Worm (Caenorhabditis elegans) whole organism, late embryonic: ENCODE measurements around the gene mct-5.

Experiments used
- C08G9.2 ChIP-seq: sonication (generic microtip); optimal IDR thresholded peaks from 2 replicates; lab custom pipeline; 2016; ENCODE audit warnings: mild to moderate bottlenecking, missing genetic modification characterization, moderate library complexity, missing compliant biosample characterization
- F13H6.1 ChIP-seq: sonication (generic microtip); optimal IDR thresholded peaks from 2 replicates; lab custom pipeline; 2016; ENCODE audit warnings: missing genetic modification characterization, missing compliant biosample characterization
- K02D7.2 ChIP-seq: sonication (generic microtip); optimal IDR thresholded peaks from 2 replicates; lab custom pipeline; 2017; ENCODE audit warnings: mild to moderate bottlenecking, missing genetic modification characterization, missing compliant biosample characterization
- K09A11.1 ChIP-seq: sonication (generic microtip); optimal IDR thresholded peaks from 2 replicates; lab custom pipeline; 2017; ENCODE audit warnings: antibody characterized with exemption, mild to moderate bottlenecking, missing genetic modification characterization, missing compliant biosample characterization; ENCODE audit not compliant: insufficient read depth
- Y22D7AL.16 ChIP-seq: sonication (generic microtip); optimal IDR thresholded peaks from 2 replicates; lab custom pipeline; 2016; ENCODE audit warnings: missing genetic modification characterization, missing compliant biosample characterization
- ama-1 ChIP-seq: fragments of 150-350 bp; optimal IDR thresholded peaks from 2 replicates; lab custom pipeline; 2014
- ceh-14 ChIP-seq: sonication (generic microtip); optimal IDR thresholded peaks from 2 replicates; lab custom pipeline; 2016; ENCODE audit warnings: missing genotype, missing genetic modification characterization, missing compliant biosample characterization
- ceh-18 ChIP-seq: sonication (generic microtip); optimal IDR thresholded peaks from 2 replicates; lab custom pipeline; 2016; ENCODE audit warnings: missing genetic modification characterization, missing compliant biosample characterization
- ceh-19 ChIP-seq: fragments of 200-800 bp; sonication (Bioruptor generic); optimal IDR thresholded peaks from 2 replicates; lab custom pipeline; 2018; ENCODE audit warnings: mild to moderate bottlenecking, missing genetic modification characterization, missing compliant biosample characterization
- ceh-22 ChIP-seq: sonication (generic microtip); optimal IDR thresholded peaks from 2 replicates; lab custom pipeline; 2017; ENCODE audit warnings: missing biosample characterization, missing genetic modification characterization
- ceh-24 ChIP-seq: sonication (generic microtip); optimal IDR thresholded peaks from 2 replicates; lab custom pipeline; 2016; ENCODE audit warnings: mild to moderate bottlenecking, missing genetic modification characterization, missing compliant biosample characterization
- ceh-31 ChIP-seq: sonication (generic microtip); optimal IDR thresholded peaks from 2 replicates; lab custom pipeline; 2016; ENCODE audit warnings: missing genetic modification characterization, missing compliant biosample characterization
- ceh-34 ChIP-seq: sonication (generic microtip); optimal IDR thresholded peaks from 2 replicates; lab custom pipeline; 2016; ENCODE audit warnings: mild to moderate bottlenecking, missing genetic modification characterization, missing compliant biosample characterization
- ceh-45 ChIP-seq: fragments of 200-800 bp; sonication (Bioruptor generic); IDR thresholded peaks from 2 replicates; pipeline ENCODE4 v1.3.6; 2022; ENCODE audit warnings: missing genetic modification reagents, missing genetic modification characterization, missing compliant biosample characterization
- ceh-6 ChIP-seq: fragments of 200-800 bp; sonication (Bioruptor generic); optimal IDR thresholded peaks from 2 replicates; lab custom pipeline; 2018; ENCODE audit warnings: mild to moderate bottlenecking, missing genetic modification characterization, missing compliant biosample characterization
- ceh-9 ChIP-seq: sonication (generic microtip); optimal IDR thresholded peaks from 2 replicates; lab custom pipeline; 2016; ENCODE audit warnings: mild to moderate bottlenecking, missing genetic modification characterization, inconsistent platforms, missing compliant biosample characterization
- che-1 ChIP-seq: sonication (generic microtip); optimal IDR thresholded peaks from 2 replicates; lab custom pipeline; 2016; ENCODE audit warnings: mild to moderate bottlenecking, missing genetic modification characterization, missing compliant biosample characterization
- dve-1 ChIP-seq: sonication (generic microtip); optimal IDR thresholded peaks from 2 replicates; lab custom pipeline; 2017; ENCODE audit warnings: antibody characterized with exemption, mild to moderate bottlenecking, missing genetic modification characterization, missing compliant biosample characterization
- ets-4 ChIP-seq: sonication (generic microtip); optimal IDR thresholded peaks from 2 replicates; lab custom pipeline; 2016; ENCODE audit warnings: missing genetic modification characterization, missing compliant biosample characterization
- fax-1 ChIP-seq: sonication (generic microtip); optimal IDR thresholded peaks from 2 replicates; lab custom pipeline; 2016; ENCODE audit warnings: missing genotype, missing genetic modification characterization, missing compliant biosample characterization
- fkh-10 ChIP-seq: fragments of 150-350 bp; optimal IDR thresholded peaks from 2 replicates; lab custom pipeline; 2014; ENCODE audit warnings: missing biosample characterization, missing genetic modification reagents, missing genetic modification characterization
- fkh-6 ChIP-seq: sonication (generic microtip); optimal IDR thresholded peaks from 2 replicates; lab custom pipeline; 2016; ENCODE audit warnings: missing genetic modification characterization, missing compliant biosample characterization
- gmeb-2 ChIP-seq: sonication (generic microtip); optimal IDR thresholded peaks from 2 replicates; lab custom pipeline; 2016; ENCODE audit warnings: missing genetic modification characterization, inconsistent platforms, missing compliant biosample characterization
- hlh-13 ChIP-seq: fragments of 200-800 bp; sonication (Bioruptor generic); optimal IDR thresholded peaks from 2 replicates; lab custom pipeline; 2018; ENCODE audit warnings: mild to moderate bottlenecking, missing genetic modification characterization, missing compliant biosample characterization
- hlh-15 ChIP-seq: sonication (generic microtip); optimal IDR thresholded peaks from 2 replicates; lab custom pipeline; 2016; ENCODE audit warnings: missing genetic modification characterization, missing compliant biosample characterization
- hlh-30 ChIP-seq: sonication (generic microtip); optimal IDR thresholded peaks from 2 replicates; lab custom pipeline; 2017; ENCODE audit warnings: antibody characterized with exemption, missing genetic modification characterization, missing compliant biosample characterization; ENCODE audit not compliant: insufficient read depth
- hlh-6 ChIP-seq: sonication (generic microtip); optimal IDR thresholded peaks from 2 replicates; lab custom pipeline; 2016; ENCODE audit warnings: missing genotype, missing genetic modification characterization, missing compliant biosample characterization
- lim-6 ChIP-seq: sonication (generic microtip); optimal IDR thresholded peaks from 2 replicates; lab custom pipeline; 2016; ENCODE audit warnings: missing genetic modification characterization, missing compliant biosample characterization
- lin-11 ChIP-seq: fragments of 200-800 bp; sonication (Bioruptor generic); optimal IDR thresholded peaks from 2 replicates; lab custom pipeline; 2018; ENCODE audit warnings: mild to moderate bottlenecking, missing genetic modification characterization, missing compliant biosample characterization
- nfya-1 ChIP-seq: sonication (generic microtip); optimal IDR thresholded peaks from 2 replicates; lab custom pipeline; 2017; ENCODE audit warnings: missing genetic modification characterization, mild to moderate bottlenecking, missing compliant biosample characterization, antibody characterized with exemption, moderate library complexity
- nhr-11 ChIP-seq: fragments of 150-350 bp; optimal IDR thresholded peaks from 2 replicates; lab custom pipeline; 2014; ENCODE audit warnings: missing biosample characterization, missing genetic modification characterization
- odd-2 ChIP-seq: sonication (generic microtip); optimal IDR thresholded peaks from 2 replicates; lab custom pipeline; 2017; ENCODE audit warnings: antibody characterized with exemption, mild to moderate bottlenecking, missing genetic modification characterization, missing compliant biosample characterization
- pag-3 ChIP-seq: sonication (generic microtip); optimal IDR thresholded peaks from 2 replicates; lab custom pipeline; 2016; ENCODE audit warnings: missing compliant biosample characterization, missing genetic modification characterization, borderline replicate concordance
- pax-1 ChIP-seq: fragments of 150-350 bp; optimal IDR thresholded peaks from 2 replicates; lab custom pipeline; 2014; ENCODE audit warnings: missing biosample characterization, missing genetic modification characterization
- pha-4 ChIP-seq: fragments of 150-350 bp; optimal IDR thresholded peaks from 2 replicates; lab custom pipeline; 2018; ENCODE audit warnings: missing biosample characterization, missing genetic modification reagents, missing genetic modification characterization
- pros-1 ChIP-seq: fragments of 150-350 bp; optimal IDR thresholded peaks from 2 replicates; lab custom pipeline; 2014; ENCODE audit warnings: missing biosample characterization, missing genetic modification reagents, missing genetic modification characterization
- rnt-1 ChIP-seq: sonication (generic microtip); optimal IDR thresholded peaks from 2 replicates; lab custom pipeline; 2016; ENCODE audit warnings: missing genetic modification characterization, missing compliant biosample characterization
- sox-2 ChIP-seq: fragments of 200-800 bp; sonication (Bioruptor generic); IDR thresholded peaks from 2 replicates; pipeline ENCODE4 v1.3.6; 2022; ENCODE audit warnings: missing genetic modification reagents, missing genetic modification characterization, missing compliant biosample characterization
- sox-4 ChIP-seq: sonication (generic microtip); optimal IDR thresholded peaks from 2 replicates; lab custom pipeline; 2017; ENCODE audit warnings: mild to moderate bottlenecking, missing genetic modification characterization, inconsistent platforms, missing compliant biosample characterization
- unc-55 ChIP-seq: sonication (generic microtip); optimal IDR thresholded peaks from 2 replicates; lab custom pipeline; 2017; ENCODE audit warnings: missing biosample characterization, missing genetic modification reagents, missing genetic modification characterization
- unc-86 ChIP-seq: sonication (generic microtip); optimal IDR thresholded peaks from 2 replicates; lab custom pipeline; 2016; ENCODE audit warnings: missing genetic modification characterization, missing compliant biosample characterization
- zip-5 ChIP-seq: sonication (generic microtip); optimal IDR thresholded peaks from 2 replicates; lab custom pipeline; 2016; ENCODE audit warnings: missing genetic modification characterization, missing compliant biosample characterization
- ztf-16 ChIP-seq: sonication (generic microtip); optimal IDR thresholded peaks from 2 replicates; lab custom pipeline; 2017; ENCODE audit warnings: missing genetic modification characterization, missing compliant biosample characterization

The mct-5 gene

DNA sequence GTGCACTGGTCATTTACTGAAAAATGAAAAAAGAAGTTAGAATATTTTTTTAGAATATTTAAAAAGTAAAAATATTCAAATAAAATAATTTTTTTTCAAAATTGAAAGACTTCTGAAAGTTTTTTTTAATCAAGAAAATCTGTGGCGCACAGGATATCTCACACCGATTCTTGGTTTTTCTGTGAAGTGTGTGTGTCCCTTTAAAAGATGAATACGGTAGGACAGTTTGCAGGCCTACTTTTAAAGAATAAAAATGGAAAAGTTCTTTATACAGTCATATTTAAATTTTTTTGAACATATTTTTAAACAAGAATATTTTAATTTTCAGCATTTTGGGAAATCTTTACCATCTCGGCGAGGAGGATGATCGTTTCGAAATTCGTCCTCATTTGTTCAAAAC lies at the start of gene mct-5:
mct-5 (minus strand) TSS at position 16 of the 400 bp plus-strand sequence.
- TF ChIP-seq F13H6.1 (no peak), hlh-13 (GFP tag; lab: Kevin White, UChicago) (no peak), ceh-45 (GFP tag; lab: Robert Waterston, UW) (no peak)

DNA sequence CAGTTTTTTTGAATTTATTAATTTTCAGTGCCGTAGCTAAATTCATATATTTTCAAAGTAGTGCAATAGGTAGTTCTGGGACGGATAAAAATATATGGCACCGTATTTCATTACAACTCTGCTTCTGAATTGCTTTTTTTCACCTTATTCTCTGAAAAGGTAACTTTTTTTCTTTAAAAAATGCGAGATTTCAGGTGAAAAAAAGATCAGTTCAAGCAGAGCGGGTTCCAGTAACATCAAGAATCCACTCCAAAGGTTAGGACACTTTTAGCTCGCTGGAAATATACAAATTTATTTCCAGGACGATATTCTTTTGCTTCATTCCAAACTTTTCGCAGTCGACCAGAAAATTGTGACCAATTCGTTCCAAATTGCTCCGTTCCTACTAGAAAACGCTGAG lies 49.7 kb upstream of the mct-5 start, which contains the start of gene T07F8.1:
T07F8.1 (plus strand) TSS at position 301 of the 400 bp plus-strand sequence.
- no peak for TF ChIP-seq sox-4
- TF ChIP-seq nhr-11 (tag; lab: Kevin White, UChicago), result no peak
- TF ChIP-seq unc-86, result no peak
- TF ChIP-seq ztf-16 (tag; lab: Kevin White, UChicago), result no peak
- TF ChIP-seq K02D7.2 (tag; lab: Kevin White, UChicago), result no peak
- no peak for TF ChIP-seq lim-6
- TF ChIP-seq odd-2 (tag; lab: Kevin White, UChicago), result no peak
- TF ChIP-seq ets-4, result no peak
- no peak for TF ChIP-seq fkh-6
- no peak for TF ChIP-seq pag-3 (tag; lab: Kevin White, UChicago)
- no peak for TF ChIP-seq zip-5 (tag; lab: Kevin White, UChicago)
- TF ChIP-seq sox-2, result no peak
- TF ChIP-seq ceh-18, result no peak
- no peak for TF ChIP-seq che-1 (tag; lab: Kevin White, UChicago)
- TF ChIP-seq unc-55 (GFP tag; lab: Kevin White, UChicago), result no peak
- no peak for TF ChIP-seq dve-1 (tag; lab: Kevin White, UChicago)
- TF ChIP-seq ceh-31 (tag; lab: Kevin White, UChicago), result no peak

DNA sequence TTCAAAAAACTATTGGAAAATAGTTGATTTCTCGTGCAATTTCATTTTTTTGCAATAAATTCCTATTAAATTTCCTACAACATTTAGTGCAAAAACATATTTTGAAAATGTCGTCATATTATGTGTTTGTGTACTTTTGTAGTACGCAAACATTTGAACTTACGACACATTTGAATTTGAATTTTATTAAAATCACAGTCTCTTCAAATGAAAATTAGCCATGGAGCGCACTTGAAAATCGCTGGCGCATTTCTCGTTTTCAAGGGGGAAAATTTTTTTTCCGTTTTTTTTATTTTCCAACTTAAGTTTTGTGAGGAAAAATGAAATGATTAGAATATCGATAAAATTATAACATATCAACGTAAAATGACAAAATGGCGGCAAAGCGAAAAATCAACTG lies 49.2 kb upstream of the mct-5 start:
- TF ChIP-seq rnt-1 (no peak), ceh-22 (no peak), ceh-24 (tag; lab: Kevin White, UChicago) (no peak), K09A11.1 (no peak), hlh-6 (no peak)

DNA sequence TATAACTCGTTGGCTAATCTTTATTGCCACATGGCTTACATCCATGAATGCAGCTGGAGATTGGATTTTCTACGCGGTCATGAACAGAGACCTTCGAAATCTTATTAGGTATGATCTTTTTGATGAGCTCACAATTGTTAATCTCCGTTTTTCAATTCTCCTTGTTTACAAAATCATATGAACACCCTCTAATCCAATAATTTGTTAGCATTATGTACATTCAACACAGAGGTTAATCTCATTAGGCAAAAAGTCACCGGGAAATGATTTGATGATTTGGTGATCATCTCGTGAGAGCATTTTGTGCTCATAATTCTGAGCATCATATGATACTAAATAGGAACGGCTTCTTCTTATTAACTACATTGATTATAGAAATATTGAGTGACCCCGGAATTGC lies 47.8 kb upstream of the mct-5 start:
- TF ChIP-seq nhr-11 (tag; lab: Kevin White, UChicago) (no peak), ceh-34 (no peak), sox-2 (no peak), ceh-14 (tag; lab: Kevin White, UChicago) (no peak), nfya-1 (tag; lab: Kevin White, UChicago) (no peak), unc-86 (no peak), sox-4 (no peak), fkh-10 (GFP tag; lab: Kevin White, UChicago) (no peak), hlh-15 (tag; lab: Kevin White, UChicago) (no peak), gmeb-2 (tag; lab: Kevin White, UChicago) (no peak), lin-11 (tag; lab: Kevin White, UChicago) (no peak)

DNA sequence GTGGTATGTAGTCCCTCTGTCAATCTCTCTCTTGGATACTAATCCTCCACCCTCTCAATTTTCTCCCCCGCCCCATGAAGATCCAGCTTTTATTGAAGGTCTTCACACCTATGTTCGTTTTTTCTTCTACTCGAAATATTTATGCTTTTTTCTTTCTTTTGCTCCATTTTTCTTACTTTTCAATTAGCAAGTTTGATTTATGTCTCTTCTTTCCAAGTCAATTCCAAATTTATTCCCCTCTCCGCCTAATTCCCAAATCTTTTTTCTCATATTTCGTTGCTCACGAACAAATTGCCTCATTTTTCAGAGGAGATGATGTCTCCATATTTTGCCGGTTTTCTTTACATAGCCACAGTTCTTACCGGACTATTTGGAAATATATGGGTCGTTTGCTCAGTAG lies 45.9 kb upstream of the mct-5 start, which contains the start of gene npr-31:
npr-31 (plus strand) TSS at position 301 of the 400 bp plus-strand sequence.
- no peak for TF ChIP-seq ama-1 (lab: Kevin White, UChicago)
- TF ChIP-seq ceh-9 (tag; lab: Kevin White, UChicago), result no peak
- no peak for TF ChIP-seq Y22D7AL.16 (tag; lab: Kevin White, UChicago)
- TF ChIP-seq C08G9.2 (tag; lab: Kevin White, UChicago), result no peak
- TF ChIP-seq pag-3 (tag; lab: Kevin White, UChicago), result no peak
- no peak for TF ChIP-seq sox-4
- TF ChIP-seq ceh-6 (GFP tag; lab: Kevin White, UChicago), result no peak
- TF ChIP-seq ceh-19, result no peak
- TF ChIP-seq nhr-11 (tag; lab: Kevin White, UChicago), result no peak
- TF ChIP-seq ceh-22, result no peak
- TF ChIP-seq K02D7.2 (tag; lab: Kevin White, UChicago), result no peak
- TF ChIP-seq fax-1, result no peak
- TF ChIP-seq lin-11 (tag; lab: Kevin White, UChicago), result no peak
- no peak for TF ChIP-seq hlh-30 (tag; lab: Kevin White, UChicago)
- TF ChIP-seq hlh-13 (GFP tag; lab: Kevin White, UChicago), result no peak
- TF ChIP-seq pros-1 (tag; lab: Kevin White, UChicago), result no peak
- TF ChIP-seq pha-4 (tag; lab: Kevin White, UChicago), result no peak
- no peak for TF ChIP-seq pax-1
- TF ChIP-seq che-1 (tag; lab: Kevin White, UChicago), result no peak
